Fruit fly (Drosophila melanogaster) whole organism, embryonic: Measurements from ENCODE around the gene CG14147.
A peak's percentile ranks its signal among the peaks of the same experiment; 100 is the strongest.

ENCODE experiments used
- CG10267 ChIP-seq: fragments of 200-800 bp; sonication (Bioruptor generic); optimal IDR thresholded peaks from 2 replicates; lab custom pipeline; 2018; ENCODE audit warnings: missing biosample characterization, mild to moderate bottlenecking, missing genetic modification characterization, moderate library complexity
- CG10321 ChIP-seq: fragments of 200-800 bp; sonication (Bioruptor generic); IDR thresholded peaks from 2 replicates; pipeline ENCODE4 v1.3.6; 2022; ENCODE audit warnings: missing biosample characterization, missing genetic modification characterization
- CG10979 ChIP-seq: fragments of 200-800 bp; sonication (Bioruptor generic); optimal IDR thresholded peaks from 2 replicates; lab custom pipeline; 2018; ENCODE audit warnings: missing biosample characterization, mild to moderate bottlenecking, missing genetic modification characterization, moderate library complexity
- CG11093 ChIP-seq: fragments of 200-800 bp; sonication (Bioruptor generic); IDR thresholded peaks from 3 replicates; pipeline ENCODE4 v1.3.6; 2022; ENCODE audit warnings: missing biosample characterization, missing genetic modification characterization
- CG11398 ChIP-seq: fragments of 200-800 bp; sonication (Bioruptor generic); optimal IDR thresholded peaks from 2 replicates; lab custom pipeline; 2016; ENCODE audit warnings: missing biosample characterization, missing genetic modification characterization
- CG11504 ChIP-seq: fragments of 200-800 bp; sonication (Bioruptor generic); optimal IDR thresholded peaks from 3 replicates; lab custom pipeline; 2019; ENCODE audit warnings: missing biosample characterization, mild to moderate bottlenecking, missing genetic modification characterization, moderate library complexity
- CG12104 ChIP-seq: fragments of 200-800 bp; sonication (Bioruptor generic); optimal IDR thresholded peaks from 3 replicates; lab custom pipeline; 2016; ENCODE audit warnings: missing biosample characterization, missing genetic modification characterization
- CG12659 ChIP-seq: fragments of 200-800 bp; sonication (Bioruptor generic); optimal IDR thresholded peaks from 3 replicates; lab custom pipeline; 2017; ENCODE audit warnings: mild to moderate bottlenecking, missing biosample characterization, missing genetic modification reagents, missing genetic modification characterization
- CG18262 ChIP-seq: fragments of 200-800 bp; optimal IDR thresholded peaks from 3 replicates; lab custom pipeline; 2019; ENCODE audit warnings: missing biosample characterization, mild to moderate bottlenecking, missing genetic modification characterization, moderate library complexity
- CG18476 ChIP-seq: fragments of 200-800 bp; sonication (Bioruptor generic); optimal IDR thresholded peaks from 2 replicates; lab custom pipeline; 2016; ENCODE audit warnings: missing biosample characterization, mild to moderate bottlenecking, missing genetic modification characterization
- CG2712 ChIP-seq: fragments of 200-800 bp; optimal IDR thresholded peaks from 3 replicates; lab custom pipeline; 2019; ENCODE audit warnings: missing biosample characterization, mild to moderate bottlenecking, missing genetic modification characterization, moderate library complexity
- CG30431 ChIP-seq: fragments of 200-800 bp; sonication (Bioruptor generic); optimal IDR thresholded peaks from 2 replicates; lab custom pipeline; 2017; ENCODE audit warnings: missing biosample characterization, missing genetic modification characterization
- CG4617 ChIP-seq: fragments of 200-800 bp; sonication (Bioruptor generic); optimal IDR thresholded peaks from 3 replicates; lab custom pipeline; 2016; ENCODE audit warnings: missing biosample characterization, missing genetic modification characterization, borderline replicate concordance
- CG7556 ChIP-seq: fragments of 200-800 bp; sonication (Bioruptor generic); optimal IDR thresholded peaks from 2 replicates; lab custom pipeline; 2017; ENCODE audit warnings: missing biosample characterization, mild to moderate bottlenecking, missing genetic modification characterization
- CG7839 ChIP-seq: fragments of 200-800 bp; sonication (Bioruptor generic); optimal IDR thresholded peaks from 3 replicates; lab custom pipeline; 2018; ENCODE audit warnings: missing biosample characterization, mild to moderate bottlenecking, missing genetic modification characterization, moderate library complexity
- CG8388 ChIP-seq: fragments of 200-800 bp; sonication (Bioruptor generic); optimal IDR thresholded peaks from 2 replicates; lab custom pipeline; 2019; ENCODE audit warnings: missing biosample characterization, mild to moderate bottlenecking, missing genetic modification characterization, moderate library complexity
- CG8924 ChIP-seq: fragments of 200-800 bp; optimal IDR thresholded peaks from 3 replicates; lab custom pipeline; 2019; ENCODE audit warnings: missing biosample characterization, mild to moderate bottlenecking, missing genetic modification characterization, moderate library complexity
- CG9876 ChIP-seq: fragments of 200-800 bp; sonication (Bioruptor generic); optimal IDR thresholded peaks from 2 replicates; lab custom pipeline; 2016; ENCODE audit warnings: missing biosample characterization, missing genetic modification characterization
- Gsc ChIP-seq: fragments of 200-800 bp; sonication (Bioruptor generic); IDR thresholded peaks from 2 replicates; pipeline ENCODE4 v1.3.6; 2022; ENCODE audit warnings: missing biosample characterization, missing genetic modification characterization
- Gug ChIP-seq: fragments of 200-800 bp; sonication (Bioruptor generic); IDR thresholded peaks from 4 replicates; pipeline ENCODE4 v1.3.6; 2022; ENCODE audit warnings: missing biosample characterization, missing genetic modification characterization
- HHEX ChIP-seq: fragments of 200-800 bp; sonication (Bioruptor generic); optimal IDR thresholded peaks from 3 replicates; lab custom pipeline; 2017; ENCODE audit warnings: missing biosample characterization, mild to moderate bottlenecking, missing genetic modification characterization, missing genetic modification reagents
- Hr51 ChIP-seq, 2 experiments: fragments of 200-800 bp; sonication (Bioruptor generic); optimal IDR thresholded peaks; 2 replicates in 1 of 2; 3 replicates in 1 of 2; lab custom pipeline; 2016 to 2018; ENCODE audit warnings: missing biosample characterization in 2 of 2, missing genetic modification characterization in 2 of 2, mild to moderate bottlenecking in 1 of 2, moderate library complexity in 1 of 2
- Mrtf ChIP-seq: fragments of 200-800 bp; sonication (Bioruptor generic); IDR thresholded peaks from 3 replicates; pipeline ENCODE4 v1.3.6; 2022; ENCODE audit warnings: missing biosample characterization, missing genetic modification characterization
- Oli ChIP-seq: fragments of 200-800 bp; sonication (Bioruptor generic); optimal IDR thresholded peaks from 2 replicates; lab custom pipeline; 2018; ENCODE audit warnings: missing biosample characterization, mild to moderate bottlenecking, missing genetic modification characterization, moderate library complexity
- Ptx1 ChIP-seq: fragments of 200-800 bp; sonication (Bioruptor generic); IDR thresholded peaks from 2 replicates; pipeline ENCODE4 v1.3.6; 2022; ENCODE audit warnings: missing biosample characterization, missing genetic modification characterization
- Ssrp ChIP-seq: fragments of 200-800 bp; sonication (Bioruptor generic); optimal IDR thresholded peaks from 2 replicates; lab custom pipeline; 2018; ENCODE audit warnings: missing biosample characterization, mild to moderate bottlenecking, missing genetic modification characterization, moderate library complexity
- Xrp1 ChIP-seq: fragments of 200-800 bp; sonication (Bioruptor generic); IDR thresholded peaks from 2 replicates; pipeline ENCODE4 v1.3.6; 2022; ENCODE audit warnings: missing biosample characterization, missing genetic modification characterization
- bcd ChIP-seq: fragments of 200-800 bp; sonication (Bioruptor generic); optimal IDR thresholded peaks from 2 replicates; lab custom pipeline; 2017; ENCODE audit warnings: missing biosample characterization, mild to moderate bottlenecking, missing genetic modification characterization
- bsh ChIP-seq, 2 experiments: fragments of 200-800 bp; sonication (Bioruptor generic); optimal IDR thresholded peaks; 2 replicates each; lab custom pipeline; 2017 to 2018; ENCODE audit warnings: mild to moderate bottlenecking in 2 of 2, missing biosample characterization in 2 of 2, missing genetic modification characterization in 2 of 2, moderate library complexity in 1 of 2
- croc ChIP-seq: fragments of 200-800 bp; sonication (Bioruptor generic); conservative IDR thresholded peaks from 3 replicates; pipeline ENCODE4 v1.3.6; 2022; ENCODE audit warnings: missing biosample characterization, missing genetic modification characterization
- dmrt99B ChIP-seq: fragments of 200-800 bp; sonication (Bioruptor generic); optimal IDR thresholded peaks from 2 replicates; lab custom pipeline; 2018; ENCODE audit warnings: missing biosample characterization, mild to moderate bottlenecking, missing genetic modification characterization, moderate library complexity
- dysf ChIP-seq: fragments of 200-800 bp; sonication (Bioruptor generic); IDR thresholded peaks from 3 replicates; pipeline ENCODE4 v1.3.6; 2022; ENCODE audit warnings: missing biosample characterization, missing genetic modification characterization
- fu2 ChIP-seq: fragments of 200-800 bp; sonication (Bioruptor generic); optimal IDR thresholded peaks from 2 replicates; lab custom pipeline; 2016; ENCODE audit warnings: missing biosample characterization, missing genetic modification characterization
- klu ChIP-seq: fragments of 200-800 bp; sonication (Bioruptor generic); IDR thresholded peaks from 2 replicates; pipeline ENCODE4 v1.3.6; 2022; ENCODE audit warnings: missing biosample characterization, missing genetic modification characterization
- lmd ChIP-seq: fragments of 200-800 bp; sonication (Bioruptor generic); IDR thresholded peaks from 2 replicates; pipeline ENCODE4 v1.3.6; 2022; ENCODE audit warnings: missing biosample characterization, missing genetic modification characterization
- lola ChIP-seq, 3 experiments: fragments of >200 bp in 2 of 3; fragments of 200-800 bp in 1 of 3; sonication (Bioruptor generic) in 1 of 3; optimal IDR thresholded peaks; 2 replicates each; lab custom pipeline; 2017 to 2019; ENCODE audit warnings: missing biosample characterization in 3 of 3, missing genetic modification characterization in 3 of 3, mild to moderate bottlenecking in 1 of 3, moderate library complexity in 1 of 3
- onecut ChIP-seq: fragments of 200-800 bp; sonication (Bioruptor generic); IDR thresholded peaks from 2 replicates; pipeline ENCODE4 v1.3.6; 2022; ENCODE audit warnings: missing biosample characterization, missing genetic modification characterization
- pan ChIP-seq, 4 experiments: fragments of >200 bp in 3 of 4; fragments of 200-800 bp in 1 of 4; sonication (Bioruptor generic) in 1 of 4; optimal IDR thresholded peaks in 3 of 4; IDR thresholded peaks in 1 of 4; 2 replicates each; pipeline versions ENCODE4 v1.3.6 to Lab custom; 2017 to 2022; ENCODE audit warnings: missing biosample characterization in 2 of 4, missing genetic modification characterization in 2 of 4, mixed read lengths in 1 of 4
- pb ChIP-seq: fragments of 200-800 bp; sonication (Bioruptor generic); optimal IDR thresholded peaks from 3 replicates; lab custom pipeline; 2016; ENCODE audit warnings: missing biosample characterization, missing genetic modification characterization
- peb ChIP-seq: fragments of 200-800 bp; sonication (Bioruptor generic); IDR thresholded peaks from 2 replicates; pipeline ENCODE4 v1.3.6; 2022; ENCODE audit warnings: missing biosample characterization, missing genetic modification characterization
- prd ChIP-seq, 3 experiments: fragments of >200 bp in 2 of 3; fragments of 200-800 bp in 1 of 3; sonication (Bioruptor generic) in 1 of 3; optimal IDR thresholded peaks in 2 of 3; IDR thresholded peaks in 1 of 3; 2 replicates in 2 of 3; 3 replicates in 1 of 3; pipeline versions ENCODE4 v1.3.6 to Lab custom; 2017 to 2022; ENCODE audit warnings: missing biosample characterization in 1 of 3, missing genetic modification characterization in 1 of 3
- ssp ChIP-seq: fragments of 200-800 bp; sonication (Bioruptor generic); IDR thresholded peaks from 2 replicates; pipeline ENCODE4 v1.3.6; 2022; ENCODE audit warnings: missing biosample characterization, missing genetic modification characterization
- tap ChIP-seq: fragments of 200-800 bp; optimal IDR thresholded peaks from 3 replicates; lab custom pipeline; 2019; ENCODE audit warnings: missing biosample characterization, mild to moderate bottlenecking, missing genetic modification characterization, moderate library complexity
- tgo ChIP-seq: fragments of 200-800 bp; sonication (Bioruptor generic); IDR thresholded peaks from 3 replicates; pipeline ENCODE4 v1.3.6; 2022; ENCODE audit warnings: missing biosample characterization, missing genetic modification characterization
- trem ChIP-seq: fragments of 200-800 bp; optimal IDR thresholded peaks from 3 replicates; lab custom pipeline; 2019; ENCODE audit warnings: missing biosample characterization, mild to moderate bottlenecking, missing genetic modification characterization, moderate library complexity
- ttk ChIP-seq: fragments of 200-800 bp; sonication (Bioruptor generic); IDR thresholded peaks from 2 replicates; pipeline ENCODE4 v2.1.2; 2022; ENCODE audit warnings: missing biosample characterization, missing genetic modification characterization
- usp ChIP-seq: fragments of >200 bp; optimal IDR thresholded peaks from 2 replicates; lab custom pipeline; 2017; ENCODE audit warnings: missing biosample characterization, missing genetic modification characterization
- zen ChIP-seq: fragments of 200-800 bp; sonication (Bioruptor generic); optimal IDR thresholded peaks from 3 replicates; lab custom pipeline; 2018; ENCODE audit warnings: missing biosample characterization, mild to moderate bottlenecking, missing genetic modification characterization, moderate library complexity

The CG14147 gene

DNA sequence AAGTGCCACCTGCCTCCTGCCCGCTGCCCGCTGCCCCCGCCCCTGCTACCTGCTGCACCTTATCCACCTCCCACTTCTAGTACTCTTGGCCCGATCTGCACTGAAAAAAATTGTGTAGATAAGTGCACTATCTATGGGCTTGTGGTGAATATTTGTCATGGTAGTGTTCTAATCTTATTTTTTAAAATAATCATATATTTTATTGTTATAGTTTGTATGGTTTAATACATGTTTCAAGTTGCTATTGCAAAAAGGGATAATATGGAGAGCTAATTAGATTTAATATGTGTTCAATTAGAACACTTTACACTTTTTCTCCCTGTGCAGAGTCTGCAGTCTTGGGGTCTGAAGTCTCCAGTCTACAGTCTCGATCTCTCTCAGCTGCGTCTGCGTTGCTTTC, 41.0 kb upstream of the CG14147 start (continued):
- TF ChIP-seq CG9876 (GFP tag; lab: Kevin White, UChicago) (no peak), CG12659 (GFP tag; lab: Kevin White, UChicago) (peak; percentile 15), usp (GFP tag; lab: Kevin White, UChicago) (no peak), lmd (GFP tag; lab: Robert Waterston, UW) (peak; percentile 42), CG10321 (GFP tag; lab: Robert Waterston, UW) (no peak), CG2712 (tag; lab: Kevin White, UChicago) (peak; percentile 81), klu (GFP tag; lab: Robert Waterston, UW) (0 out of 2 replicates have a peak, but pooled peaks have one; percentile 18), prd (optimal IDR thresholded peaks at IDR 0.05; lab: Kevin White, UChicago) (no peak), prd (GFP tag; IDR thresholded peaks at IDR 0.05; lab: Robert Waterston, UW) (peak; percentile 44; the same call in 1 of the 3 replicates), bsh (GFP tag; optimal IDR thresholded peaks at IDR 0.05; lab: Kevin White, UChicago) (peak; percentile 60 to 80), tgo (peak; percentile 62), dmrt99B (tag; lab: Kevin White, UChicago) (peak; percentile 43), CG11093 (GFP tag; lab: Robert Waterston, UW) (peak; percentile 31; the same call in 1 of the 3 replicates), Hr51 (GFP tag; optimal IDR thresholded peaks at IDR 0.05; lab: Kevin White, UChicago) (peak in 1 of 2 experiments; percentile 49), fu2 (GFP tag; lab: Kevin White, UChicago) (no peak), Xrp1 (GFP tag; lab: Robert Waterston, UW) (peak; percentile 64; the same call in 1 of the 2 replicates), CG10979 (tag; lab: Kevin White, UChicago) (peak; percentile 73), CG18476 (GFP tag; lab: Kevin White, UChicago) (no peak), lola (GFP tag; optimal IDR thresholded peaks at IDR 0.05; lab: Kevin White, UChicago) (peak in 1 of 3 experiments; percentile 54), CG4617 (GFP tag; lab: Kevin White, UChicago) (no peak), zen (tag; lab: Kevin White, UChicago) (no peak), Ssrp (tag; lab: Kevin White, UChicago) (peak; percentile 42), pb (GFP tag; lab: Kevin White, UChicago) (no peak), tap (tag; lab: Kevin White, UChicago) (peak; percentile 36), CG7839 (tag; lab: Kevin White, UChicago) (peak; percentile 59), bcd (GFP tag; lab: Kevin White, UChicago) (peak; percentile 39), ttk (GFP tag; lab: Robert Waterston, UW) (0 out of 2 replicates have a peak, but pooled peaks have one; percentile 20), dysf (peak; percentile 61; the same call in 1 of the 3 replicates), Mrtf (no peak), CG10267 (tag; lab: Kevin White, UChicago) (peak; percentile 43), croc (peak; percentile 31; the same call in 2 of the 3 replicates), CG7556 (peak; percentile 39), peb (GFP tag; lab: Robert Waterston, UW) (peak; percentile 58; the same call in 1 of the 2 replicates), CG18262 (tag; lab: Kevin White, UChicago) (peak; percentile 71), onecut (GFP tag; lab: Robert Waterston, UW) (peak; percentile 6; the same call in 1 of the 2 replicates), trem (tag; lab: Kevin White, UChicago) (peak; percentile 20), HHEX (GFP tag; lab: Kevin White, UChicago) (peak; percentile 13), CG30431 (GFP tag; lab: Kevin White, UChicago) (peak; percentile 22), Oli (tag; lab: Kevin White, UChicago) (peak; percentile 53), CG12104 (GFP tag; lab: Kevin White, UChicago) (peak; percentile 1), CG11398 (GFP tag; lab: Kevin White, UChicago) (no peak), Gug (no peak), pan (optimal IDR thresholded peaks at IDR 0.05; lab: Kevin White, UChicago) (no peak), pan (GFP tag; optimal IDR thresholded peaks at IDR 0.05 in 1 of 2, IDR thresholded peaks at IDR 0.05 in 1 of 2) (peak in 1 of 2 experiments; percentile 25), CG8388 (GFP tag; lab: Kevin White, UChicago) (peak; percentile 31), CG11504 (peak; percentile 66), Gsc (no peak), Ptx1 (peak; percentile 69; the same call in 1 of the 2 replicates), CG8924 (tag; lab: Kevin White, UChicago) (peak; percentile 33), ssp (GFP tag; lab: Robert Waterston, UW) (0 out of 2 replicates have a peak, but pooled peaks have one; percentile 18)
